Worm (Caenorhabditis elegans): ENCODE data around the gene R52.5.

ce11 chrII:2138901-2139300, 29.1 kb upstream of the R52.5 start:
- TF ChIP-seq mep-1 (tag; optimal IDR thresholded peaks at IDR 0.05) = no peak
- no peak for TF ChIP-seq ceh-83 (GFP tag; optimal IDR thresholded peaks at IDR 0.05)
- no peak for TF ChIP-seq nhr-237 (tag; optimal IDR thresholded peaks at IDR 0.05)
- TF ChIP-seq ztf-11 (tag; optimal IDR thresholded peaks at IDR 0.05) = no peak
- no peak for TF ChIP-seq zip-8 (tag; optimal IDR thresholded peaks at IDR 0.05)
- TF ChIP-seq lin-13 (tag; optimal IDR thresholded peaks at IDR 0.05) = no peak
- TF ChIP-seq nhr-28 (tag; optimal IDR thresholded peaks at IDR 0.05) = no peak
- no peak for TF ChIP-seq pha-4 (tag; optimal IDR thresholded peaks at IDR 0.05)
- TF ChIP-seq lsy-2 (tag; optimal IDR thresholded peaks at IDR 0.05) = no peak

Data from whole organism, mixed stage, embryonic.